Fruit fly (Drosophila melanogaster) S2 (cell line): ENCODE measurements around the gene CG18641.

Source experiments
- CG8478 ChIP-seq: fragments of >200 bp; optimal IDR thresholded peaks from 2 replicates; lab custom pipeline; 2018
- CTCF ChIP-seq, 2 experiments: fragments of >200 bp; optimal IDR thresholded peaks; 2 replicates each; lab custom pipeline; 2018

The CG18641 gene

DNA sequence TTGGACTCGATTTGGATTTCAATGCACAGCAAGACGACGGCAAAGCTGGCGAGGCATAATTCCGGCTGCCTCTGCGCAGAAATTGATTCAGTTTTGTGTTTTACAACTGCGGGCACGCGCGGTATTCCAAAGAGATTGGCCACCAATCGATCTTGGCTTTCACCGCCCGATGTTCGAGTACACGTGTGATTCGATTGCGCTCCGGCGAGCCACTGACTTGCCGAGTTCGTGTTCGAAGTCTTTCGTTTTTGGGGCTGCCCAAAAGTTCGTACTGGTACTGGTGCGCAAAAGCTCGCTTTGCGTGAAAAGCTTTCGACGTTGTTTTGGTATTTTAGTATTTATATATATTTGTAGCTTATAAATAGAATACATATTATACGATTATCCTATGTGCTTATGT, at the start of gene CG18641:
Gene CG18641, minus strand, starts transcription at position 214 of the 400 bp plus-strand sequence.
- TF ChIP-seq CG8478 (lab: Kevin White, UChicago) (no peak), CTCF (optimal IDR thresholded peaks at IDR 0.05; lab: Kevin White, UChicago) (no peak)

DNA sequence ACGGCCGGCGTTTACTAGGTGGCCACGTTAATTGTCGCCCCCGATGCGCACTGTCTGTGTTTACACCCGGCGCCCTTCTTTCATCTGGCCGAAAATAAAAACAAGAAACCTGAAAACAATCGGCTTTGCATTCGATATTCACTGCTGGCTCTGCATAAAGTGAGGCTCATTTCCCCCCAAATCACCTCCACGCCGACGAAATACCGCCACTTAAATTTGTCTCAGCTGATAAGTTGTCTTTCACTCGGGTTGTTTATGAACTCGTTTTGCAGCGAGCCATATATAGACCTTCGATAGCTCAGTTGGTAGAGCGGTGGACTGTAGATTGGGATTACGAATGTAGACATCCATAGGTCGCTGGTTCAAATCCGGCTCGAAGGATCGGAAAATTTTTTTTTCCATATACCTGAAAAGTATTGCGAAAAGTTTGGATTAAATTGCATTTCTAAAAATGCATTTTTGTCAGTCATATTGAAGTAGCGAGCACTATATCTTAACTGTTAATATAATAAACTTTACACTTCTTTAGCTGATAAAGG, 47.3 kb upstream of the CG18641 start:
- TF ChIP-seq CG8478 (lab: Kevin White, UChicago) (no peak), CTCF (optimal IDR thresholded peaks at IDR 0.05; lab: Kevin White, UChicago) (no peak)

DNA sequence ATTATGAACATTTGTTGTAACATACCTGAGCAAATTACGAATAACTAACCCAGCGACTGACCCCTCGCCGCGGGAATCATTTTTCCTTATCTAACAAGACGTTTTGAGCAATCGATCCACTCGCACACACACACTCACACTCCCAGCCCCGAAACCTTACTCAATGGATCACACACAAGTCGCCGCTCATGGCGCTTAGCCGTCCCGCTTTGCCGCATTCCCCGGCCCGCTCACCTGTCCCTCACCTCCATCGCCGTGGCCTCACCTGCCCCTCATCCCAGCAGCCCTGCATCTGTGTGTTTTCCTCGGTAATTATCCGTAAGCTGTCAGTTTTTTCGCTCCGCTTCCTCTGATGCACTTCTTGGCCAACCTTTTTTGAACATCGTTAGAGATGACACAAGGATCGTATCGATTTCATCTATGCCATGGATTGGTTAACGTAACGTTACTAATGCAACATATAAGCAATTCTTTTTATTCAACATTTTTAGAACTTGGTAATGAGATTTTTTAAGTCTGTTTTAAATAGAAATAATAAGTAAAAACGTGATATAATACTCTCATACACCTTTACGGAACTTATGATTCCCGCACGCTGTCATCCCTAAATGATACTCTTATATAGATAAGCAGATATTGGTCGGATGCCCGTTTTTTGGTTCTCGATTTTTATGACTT, 46.3 kb upstream of the CG18641 start:
- no peak for TF ChIP-seq CG8478 (lab: Kevin White, UChicago)
- no peak for TF ChIP-seq CTCF (optimal IDR thresholded peaks at IDR 0.05; lab: Kevin White, UChicago)

DNA sequence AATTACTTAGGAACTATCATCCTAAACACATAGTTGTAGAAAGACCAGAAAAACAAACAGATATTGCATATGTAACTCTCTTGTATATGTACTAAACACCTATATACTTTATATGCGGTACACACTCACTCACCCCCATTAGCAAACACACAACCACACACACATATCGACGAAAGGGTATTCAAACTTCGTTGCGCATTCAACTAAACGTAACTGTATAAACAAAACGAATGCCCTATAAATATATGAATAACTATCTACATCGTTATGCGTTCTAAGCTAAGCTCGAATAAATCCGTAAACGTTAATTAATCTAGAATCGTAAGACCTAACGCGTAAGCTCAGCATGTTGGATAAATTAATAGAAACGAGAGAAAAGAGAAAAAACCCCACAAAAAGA, 44.1 kb upstream of the CG18641 start:
- TF ChIP-seq CG8478 (lab: Kevin White, UChicago) (no peak), CTCF (optimal IDR thresholded peaks at IDR 0.05; lab: Kevin White, UChicago) (no peak)

DNA sequence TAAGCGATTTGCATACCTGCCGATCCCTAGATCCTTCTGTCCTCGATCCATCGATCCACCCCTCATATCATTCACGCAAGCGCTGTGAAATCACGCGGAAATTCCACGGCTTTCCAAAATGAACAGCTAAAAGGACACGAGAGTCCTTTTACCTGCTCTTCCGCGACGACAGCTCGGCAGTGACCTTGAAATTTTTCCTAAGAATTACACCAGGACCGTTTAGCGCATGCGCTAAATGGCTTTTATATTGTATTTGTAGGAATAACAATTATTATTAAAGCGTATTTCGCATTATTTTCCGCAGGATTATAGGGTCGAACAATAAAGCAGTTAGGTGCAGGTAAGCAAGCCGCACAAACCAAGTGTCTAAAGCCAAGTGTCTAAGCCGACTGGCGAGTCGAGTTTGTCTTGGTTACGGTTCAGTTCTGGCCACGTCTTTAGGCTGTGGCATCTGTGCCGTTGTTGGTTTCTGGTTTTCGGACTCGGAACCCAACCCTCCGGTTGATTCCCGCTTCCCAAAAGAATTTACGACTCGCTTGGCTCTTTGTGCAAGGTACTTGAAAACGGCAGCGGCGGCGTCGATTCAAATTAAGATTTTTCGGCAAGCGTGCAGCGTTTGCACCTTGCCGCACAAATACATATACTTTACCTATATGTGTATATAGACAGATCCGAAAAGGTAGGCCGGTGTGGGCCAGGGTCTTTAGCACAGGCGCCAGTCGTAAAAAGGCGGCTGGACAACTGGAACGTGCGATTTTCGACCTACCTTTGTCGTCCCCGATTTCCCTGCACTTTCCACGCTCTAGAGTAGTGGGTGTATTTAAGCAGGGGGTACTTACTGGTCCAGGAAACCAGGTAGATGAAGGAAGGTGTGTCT, 41.6 kb upstream of the CG18641 start:
- no peak for TF ChIP-seq CTCF (optimal IDR thresholded peaks at IDR 0.05; lab: Kevin White, UChicago)
- no peak for TF ChIP-seq CG8478 (lab: Kevin White, UChicago)

DNA sequence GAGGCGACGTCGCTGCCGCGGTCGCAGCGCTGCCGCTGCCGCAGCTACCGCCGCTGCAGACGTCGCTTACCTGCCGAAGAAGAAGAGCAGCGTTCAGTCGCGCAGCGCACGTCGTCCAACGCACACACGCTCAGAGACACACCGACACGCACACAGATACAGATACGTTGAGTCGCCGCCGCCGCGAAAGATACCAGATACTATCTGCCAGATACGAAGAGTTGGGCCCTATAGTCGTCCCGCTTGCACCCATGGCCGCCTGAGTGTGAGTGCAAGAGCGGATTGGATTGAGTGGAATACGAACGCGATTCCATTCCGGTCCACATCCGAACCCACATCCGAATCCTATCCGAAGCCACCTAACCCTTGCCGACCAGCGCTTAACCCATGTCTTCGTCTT, 39.5 kb upstream of the CG18641 start:
- no peak for TF ChIP-seq CG8478 (lab: Kevin White, UChicago)
- TF ChIP-seq CTCF (optimal IDR thresholded peaks at IDR 0.05; lab: Kevin White, UChicago), result no peak

DNA sequence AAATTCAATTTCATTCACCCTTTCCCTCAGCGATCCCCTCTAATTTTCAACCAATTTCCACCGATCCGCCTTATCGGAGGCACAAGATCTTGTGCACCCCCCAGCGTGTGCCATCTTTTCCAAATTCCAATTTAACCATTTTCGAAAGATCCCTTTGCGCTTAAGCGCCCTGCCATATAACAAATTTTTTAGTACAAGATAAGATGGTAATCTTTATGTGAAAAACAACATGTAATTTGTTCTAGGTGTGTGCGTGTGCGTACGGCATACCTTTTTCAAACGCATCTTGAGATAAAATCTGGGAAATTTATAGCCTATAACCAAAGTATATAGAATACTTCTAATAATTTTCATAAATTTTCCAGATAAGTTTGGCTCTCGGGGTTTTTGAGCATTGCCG, 38.7 kb upstream of the CG18641 start:
- no peak for TF ChIP-seq CG8478 (lab: Kevin White, UChicago)
- no peak for TF ChIP-seq CTCF (optimal IDR thresholded peaks at IDR 0.05; lab: Kevin White, UChicago)

DNA sequence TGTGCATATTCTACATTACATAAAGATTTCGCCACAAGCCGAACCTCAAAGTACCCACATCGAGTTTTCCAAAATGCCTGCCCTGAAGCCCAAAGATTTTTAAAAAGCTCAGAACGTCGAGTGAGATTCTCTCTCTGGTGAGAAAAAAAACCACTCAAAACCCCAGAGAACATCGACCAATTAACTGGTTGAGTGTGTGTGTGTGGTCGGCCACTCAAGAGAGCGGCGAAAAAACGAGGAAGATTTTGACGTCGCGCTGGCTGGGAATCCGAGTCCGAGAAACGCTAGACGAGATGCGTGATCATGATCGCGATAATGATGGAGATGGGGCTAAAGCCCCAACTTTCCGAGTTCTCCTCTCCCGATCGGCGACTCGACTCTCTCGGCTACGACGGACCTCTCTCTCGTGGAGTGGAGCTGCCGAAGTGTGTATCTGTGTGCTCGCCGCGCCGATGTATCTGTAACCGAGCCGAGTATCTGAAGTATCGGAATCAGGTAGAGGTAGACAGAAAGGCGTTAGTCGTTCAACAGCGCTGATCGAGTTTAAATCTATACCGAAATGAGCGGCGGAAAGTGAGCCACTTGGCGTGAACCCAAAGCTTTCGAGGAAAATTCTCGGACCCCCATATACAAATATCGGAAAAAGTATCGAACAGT, 35.7 kb upstream of the CG18641 start:
- TF ChIP-seq CG8478 (lab: Kevin White, UChicago) (no peak), CTCF (optimal IDR thresholded peaks at IDR 0.05; lab: Kevin White, UChicago) (no peak)

DNA sequence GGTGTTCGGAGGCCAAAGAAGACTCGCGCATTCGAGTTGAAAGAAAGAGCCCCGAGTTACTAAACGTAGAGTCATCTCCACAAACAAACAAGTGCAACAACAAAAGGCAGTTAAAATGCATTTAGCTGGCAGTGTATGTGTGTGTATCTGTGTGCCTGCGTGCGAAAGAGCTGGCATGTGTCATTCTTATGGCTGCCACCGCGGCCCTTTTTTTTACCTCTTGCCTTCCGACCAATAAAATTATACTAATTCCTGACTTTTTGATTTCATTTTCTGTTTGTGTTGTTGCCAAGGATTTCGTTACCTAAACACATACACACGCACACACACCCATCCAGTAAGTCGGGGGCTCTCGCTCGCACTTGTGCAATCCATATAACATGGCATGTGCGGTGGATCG, 34.5 kb upstream of the CG18641 start:
- TF ChIP-seq CTCF (optimal IDR thresholded peaks at IDR 0.05; lab: Kevin White, UChicago), result no peak
- no peak for TF ChIP-seq CG8478 (lab: Kevin White, UChicago)

DNA sequence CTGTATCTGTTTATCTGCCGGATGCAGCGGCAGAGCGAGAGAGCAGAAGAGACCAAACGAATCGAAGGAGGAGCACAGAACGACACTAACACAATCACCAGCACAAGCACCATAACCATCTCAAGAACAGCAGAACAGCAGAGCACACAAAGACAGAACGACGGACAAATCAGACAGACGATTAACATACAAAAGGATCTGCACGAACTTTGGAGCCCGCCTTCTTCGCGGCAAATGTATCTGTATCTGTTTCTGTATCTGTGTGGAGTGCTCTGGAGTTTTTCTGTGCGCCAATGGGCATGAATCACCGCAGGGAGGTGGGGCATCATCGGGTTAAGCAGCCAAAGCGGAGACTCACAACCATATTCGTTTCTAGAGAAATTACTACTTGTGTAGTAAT, 33.4 kb upstream of the CG18641 start:
- TF ChIP-seq CG8478 (lab: Kevin White, UChicago) (no peak), CTCF (optimal IDR thresholded peaks at IDR 0.05; lab: Kevin White, UChicago) (no peak)

DNA sequence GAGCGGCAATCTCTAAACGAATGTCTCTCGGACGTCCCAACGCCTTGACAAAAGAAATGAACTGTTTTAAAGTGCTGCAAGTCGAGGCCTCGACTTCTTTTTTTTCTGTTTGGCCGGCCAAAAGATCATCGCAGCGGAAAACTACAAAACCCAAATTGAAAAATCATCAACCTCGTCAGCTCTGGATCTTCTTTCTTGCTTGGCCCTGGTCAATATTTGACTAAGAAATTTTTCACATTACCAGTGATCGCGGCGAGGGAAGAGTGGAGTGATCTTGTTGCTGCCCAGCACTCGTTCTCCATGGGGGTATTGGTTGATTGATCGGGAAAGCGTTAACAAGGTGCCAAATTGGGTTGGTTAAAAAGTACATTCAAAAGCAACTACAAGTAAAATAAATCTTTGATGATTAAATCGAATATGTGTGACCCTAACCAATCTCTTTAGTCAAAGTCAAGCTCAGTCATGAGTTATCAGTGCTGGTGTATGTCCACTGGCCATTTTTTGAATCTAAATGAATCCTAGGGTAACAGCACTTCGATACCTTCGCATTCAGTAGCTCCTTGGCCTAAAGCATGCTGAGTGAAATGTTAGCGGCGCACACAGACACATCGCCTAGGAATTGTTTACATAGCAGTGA, 23.6 kb upstream of the CG18641 start:
- TF ChIP-seq CTCF (optimal IDR thresholded peaks at IDR 0.05; lab: Kevin White, UChicago), result no peak
- TF ChIP-seq CG8478 (lab: Kevin White, UChicago), result no peak

DNA sequence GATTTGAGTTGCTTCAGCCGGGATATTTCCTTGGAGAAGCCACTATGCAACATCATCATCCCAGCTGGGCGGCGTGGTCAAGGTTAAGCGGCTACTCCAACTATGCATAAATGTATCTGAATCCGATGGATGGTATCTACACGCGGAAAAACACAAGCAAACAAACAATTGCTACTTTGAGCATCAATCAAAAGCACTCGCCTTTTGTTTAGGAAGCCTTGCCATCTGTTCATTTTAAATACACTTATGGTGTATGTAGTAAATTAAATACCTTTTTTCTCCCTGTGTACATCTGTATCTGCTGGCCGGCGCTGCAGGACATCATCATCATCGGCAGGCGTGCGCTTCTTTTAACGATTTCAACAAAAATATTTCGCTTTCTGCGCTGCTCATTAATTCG, 21.1 kb upstream of the CG18641 start:
- no peak for TF ChIP-seq CG8478 (lab: Kevin White, UChicago)
- no peak for TF ChIP-seq CTCF (optimal IDR thresholded peaks at IDR 0.05; lab: Kevin White, UChicago)

DNA sequence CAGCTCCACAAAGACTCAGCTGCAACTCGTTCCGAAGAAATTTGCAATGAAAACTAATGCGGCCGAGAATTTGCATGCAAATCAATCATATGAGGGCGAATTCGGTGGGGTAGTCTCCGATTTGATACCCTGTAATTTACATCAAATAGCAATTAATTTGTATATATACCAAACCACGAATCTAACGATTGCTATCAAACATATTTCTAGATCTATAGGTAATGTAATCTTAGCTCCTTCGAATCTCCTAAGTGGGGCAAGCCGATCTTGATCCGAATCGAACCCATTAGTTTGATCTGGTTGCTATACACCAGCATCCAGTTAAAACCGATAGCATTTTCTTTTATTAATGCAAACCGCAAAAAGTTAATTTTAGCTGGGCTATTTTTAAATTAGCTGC, 19.1 kb upstream of the CG18641 start:
- no peak for TF ChIP-seq CG8478 (lab: Kevin White, UChicago)
- no peak for TF ChIP-seq CTCF (optimal IDR thresholded peaks at IDR 0.05; lab: Kevin White, UChicago)

DNA sequence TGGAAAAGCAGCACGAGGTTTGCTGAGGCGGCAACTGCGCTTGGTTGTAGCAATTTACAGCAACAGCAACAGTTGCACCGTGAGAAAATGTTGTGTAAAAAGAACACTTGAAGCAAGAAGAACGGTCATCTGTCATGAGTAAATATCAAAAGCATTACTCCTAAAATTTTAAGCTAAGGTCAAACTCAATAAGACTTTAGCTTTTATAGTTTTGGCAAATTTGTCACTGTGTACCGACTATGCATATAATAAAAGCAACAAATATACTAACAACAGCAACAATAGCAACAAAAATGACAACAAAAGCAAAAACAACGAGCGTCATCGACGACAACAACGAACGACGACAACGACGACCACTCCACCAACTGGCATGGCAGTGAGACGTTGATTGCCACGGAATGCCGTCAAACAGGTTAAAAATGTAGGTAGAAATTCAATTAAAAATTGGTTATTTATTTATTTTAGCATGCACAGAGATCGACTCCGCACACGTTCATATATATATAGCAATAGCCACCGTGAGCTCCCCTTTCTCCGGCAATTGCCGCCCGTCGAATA, 18.5 kb upstream of the CG18641 start:
- TF ChIP-seq CG8478 (lab: Kevin White, UChicago) (no peak), CTCF (optimal IDR thresholded peaks at IDR 0.05; lab: Kevin White, UChicago) (no peak)
